Worm (Caenorhabditis elegans) whole organism, dauer: ENCODE data around the gene F20C5.7.
"Not testable (repeated sequence)": the region's sequence is repeated elsewhere in the genome, so short reads cannot be mapped to it uniquely, and the experiment has no call there.

Source experiments
- unc-62 ChIP-seq: sonication (generic microtip); optimal IDR thresholded peaks from 2 replicates; lab custom pipeline; 2017; ENCODE audit warnings: missing biosample characterization, missing genetic modification reagents, missing genetic modification characterization

F20C5.7 gene

DNA sequence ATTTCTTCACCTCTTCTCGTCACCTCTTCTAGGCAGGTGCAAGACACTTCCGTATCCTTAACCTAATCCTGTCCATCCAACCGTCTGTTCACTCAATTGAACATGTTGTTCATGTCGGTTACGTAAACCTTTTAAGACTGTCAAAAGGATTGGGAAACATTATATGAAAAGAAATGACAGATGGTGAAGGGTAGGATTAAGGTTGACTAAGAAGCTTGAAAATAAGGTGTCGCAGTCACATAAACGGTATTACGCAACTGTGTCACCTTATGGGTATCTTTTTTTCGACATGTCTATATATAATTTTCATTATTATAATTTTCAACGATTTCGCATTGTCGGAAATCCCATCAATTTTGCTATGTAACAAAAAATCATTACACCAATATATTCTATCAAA is 22.7 kb downstream of the F20C5.7 start:
- TF ChIP-seq unc-62 = no peak

DNA sequence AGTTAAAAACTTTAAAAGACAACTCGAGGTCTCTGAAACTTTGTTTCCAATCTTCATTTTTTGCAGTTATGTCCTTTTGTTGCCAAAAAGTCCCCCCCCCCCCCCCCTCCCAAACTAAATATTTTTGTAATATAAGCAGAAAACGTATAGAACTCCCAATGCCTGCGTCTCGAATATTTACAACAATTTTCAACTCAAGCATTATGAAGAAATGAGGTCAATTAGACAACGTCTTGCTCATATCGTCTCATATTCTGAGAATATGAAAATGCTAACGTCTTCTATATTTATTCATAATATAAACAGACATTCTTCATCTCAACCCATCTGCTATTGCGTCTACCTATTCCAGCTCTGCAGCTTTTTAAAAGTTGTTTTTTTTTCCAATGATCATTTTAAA is 27.3 kb downstream of the F20C5.7 start, which contains the start of gene H23L24.1:
H23L24.1 (plus strand) TSS at position 301 of the 400 bp plus-strand sequence.
- TF ChIP-seq unc-62 = no peak

DNA sequence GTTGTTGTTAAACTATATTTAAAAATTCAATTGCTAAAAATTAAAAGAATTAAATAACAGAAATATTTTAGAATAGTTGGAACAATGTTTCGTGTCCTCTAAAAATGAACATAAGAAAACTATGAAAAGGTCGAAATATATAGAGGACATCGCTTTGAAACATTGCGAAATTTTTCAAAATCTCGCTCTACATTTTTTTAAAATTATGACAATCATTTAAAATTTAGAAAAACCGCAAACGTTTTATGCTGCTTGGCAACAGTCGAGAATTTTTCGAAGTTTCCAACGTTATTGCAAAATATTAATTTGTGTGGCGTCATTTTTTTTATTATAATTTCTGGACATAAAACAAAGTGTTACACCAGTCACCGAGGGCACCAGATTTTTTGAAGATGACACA is 30.5 kb downstream of the F20C5.7 start, which contains the start of the genes parg-2 and ipla-5:
parg-2 (minus strand) TSS at position 101 of the 400 bp plus-strand sequence.
ipla-5 (plus strand) TSS at position 216 of the 400 bp plus-strand sequence.
- not testable (repeated sequence) for TF ChIP-seq unc-62

DNA sequence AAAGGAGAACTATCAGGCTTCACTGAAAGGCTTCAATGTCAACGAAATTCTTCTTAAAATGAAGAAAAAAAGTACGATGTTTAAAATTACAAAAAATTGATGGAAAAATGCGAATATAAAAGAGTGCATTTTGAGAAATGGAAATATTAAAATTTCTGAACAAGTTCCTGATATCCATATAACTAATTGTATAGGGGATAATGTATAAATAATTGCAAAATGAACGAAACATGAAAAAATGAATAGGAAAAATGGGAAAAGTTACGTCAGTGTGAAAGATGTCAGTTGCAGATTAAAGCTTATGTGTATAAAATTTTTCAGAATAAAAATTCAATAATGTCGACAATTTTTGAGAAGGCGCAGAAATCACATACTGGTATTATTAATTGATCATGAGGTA is 37.4 kb downstream of the F20C5.7 start:
- TF ChIP-seq unc-62 = no peak

DNA sequence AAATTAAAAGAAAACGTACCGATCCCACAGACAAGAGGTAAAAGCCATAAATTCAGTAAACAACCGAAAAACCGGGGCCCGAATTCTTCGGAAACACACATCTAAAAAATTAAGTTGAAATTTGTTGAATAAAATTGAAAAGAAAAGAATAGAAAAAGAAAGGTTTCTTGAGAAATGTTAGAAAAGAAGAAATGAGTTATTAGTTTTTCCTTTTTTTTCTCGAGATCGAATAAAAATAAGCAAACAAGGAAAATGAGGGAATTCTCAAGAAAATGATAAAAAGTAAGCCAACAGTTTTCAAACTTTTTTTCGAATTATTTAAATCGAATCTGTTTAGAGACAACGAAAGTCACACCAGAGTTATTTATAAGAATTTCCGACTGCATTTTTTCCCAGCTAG is 40.0 kb downstream of the F20C5.7 start, which contains the start of gene H23L24.4:
H23L24.4 (minus strand) TSS at position 101 of the 400 bp plus-strand sequence.
- no peak for TF ChIP-seq unc-62

DNA sequence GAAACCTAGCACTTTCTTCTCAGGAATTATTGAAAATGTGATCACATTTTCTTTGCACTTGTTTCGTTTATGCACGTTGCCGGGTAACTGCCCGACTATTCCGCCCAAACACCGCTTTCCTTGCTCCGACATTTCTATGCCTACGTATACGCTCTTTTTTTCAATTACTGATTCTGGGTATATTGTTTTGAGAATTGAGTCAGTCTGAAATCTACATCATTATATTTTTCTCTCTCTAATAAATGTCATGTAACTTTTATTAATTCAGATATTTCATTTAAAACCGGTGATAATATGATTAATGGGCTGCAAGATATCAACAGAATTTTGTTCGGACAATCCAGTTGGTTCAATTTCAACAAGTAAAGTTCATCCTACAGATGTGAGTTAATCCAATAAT is 48.1 kb downstream of the F20C5.7 start, which contains the start of gene ttll-11:
ttll-11 (plus strand) TSS at position 301 of the 400 bp plus-strand sequence.
- no peak for TF ChIP-seq unc-62
